Fruit fly (Drosophila melanogaster) Kc167 (cell line): ENCODE results near the gene inaF-A.

Experiments
- Myc ChIP-seq: fragments of >200 bp; optimal IDR thresholded peaks from 2 replicates; lab custom pipeline; 2017; ENCODE audit warnings: missing external identifiers
- Sin3A ChIP-seq: fragments of >200 bp; optimal IDR thresholded peaks from 2 replicates; lab custom pipeline; 2018; ENCODE audit warnings: missing external identifiers
- h ChIP-seq: fragments of >200 bp; optimal IDR thresholded peaks from 3 replicates; lab custom pipeline; 2018; ENCODE audit warnings: missing external identifiers
- insv ChIP-seq: fragments of >200 bp; optimal IDR thresholded peaks from 3 replicates; lab custom pipeline; 2018; ENCODE audit warnings: missing external identifiers
- psq ChIP-seq: fragments of >200 bp; optimal IDR thresholded peaks from 2 replicates; lab custom pipeline; 2017; ENCODE audit warnings: missing external identifiers
- ttk ChIP-seq: sonication (Bioruptor generic); optimal IDR thresholded peaks from 2 replicates; lab custom pipeline; 2017; ENCODE audit warnings: missing external identifiers

- TF ChIP-seq h (lab: Kevin White, UChicago) (no peak), psq (lab: Kevin White, UChicago) (no peak), Myc (lab: Kevin White, UChicago) (no peak), insv (lab: Kevin White, UChicago) (no peak), ttk (lab: Kevin White, UChicago) (no peak), Sin3A (lab: Kevin White, UChicago) (no peak)
These were observed 47.6 kb downstream of the inaF-A start for dm6 chrX:11685918-11686640.
